Worm (Caenorhabditis elegans) whole organism, young adult: ENCODE data around the gene srt-45.

ENCODE experiments used
- F52B5.7 ChIP-seq: sonication (generic microtip); optimal IDR thresholded peaks from 2 replicates; lab custom pipeline; 2016; ENCODE audit warnings: mild to moderate bottlenecking, missing genetic modification characterization, missing compliant biosample characterization
- ceh-40 ChIP-seq: fragments of 200-800 bp; sonication (Bioruptor generic); IDR thresholded peaks from 2 replicates; pipeline ENCODE4 v1.3.6; 2022; ENCODE audit warnings: missing genetic modification characterization, missing compliant biosample characterization
- madf-6 ChIP-seq: fragments of 200-800 bp; sonication (Bioruptor generic); IDR thresholded peaks from 2 replicates; pipeline ENCODE4 v1.3.6; 2022; ENCODE audit warnings: missing genetic modification reagents, missing genetic modification characterization, missing compliant biosample characterization
- tlf-1 ChIP-seq: fragments of 200-800 bp; sonication (Bioruptor generic); optimal IDR thresholded peaks from 2 replicates; lab custom pipeline; 2018; ENCODE audit warnings: mild to moderate bottlenecking, missing genetic modification characterization, missing compliant biosample characterization
- zim-3 ChIP-seq: sonication (generic microtip); optimal IDR thresholded peaks from 2 replicates; lab custom pipeline; 2017; ENCODE audit warnings: mild to moderate bottlenecking, missing genetic modification characterization, moderate library complexity, missing compliant biosample characterization

DNA sequence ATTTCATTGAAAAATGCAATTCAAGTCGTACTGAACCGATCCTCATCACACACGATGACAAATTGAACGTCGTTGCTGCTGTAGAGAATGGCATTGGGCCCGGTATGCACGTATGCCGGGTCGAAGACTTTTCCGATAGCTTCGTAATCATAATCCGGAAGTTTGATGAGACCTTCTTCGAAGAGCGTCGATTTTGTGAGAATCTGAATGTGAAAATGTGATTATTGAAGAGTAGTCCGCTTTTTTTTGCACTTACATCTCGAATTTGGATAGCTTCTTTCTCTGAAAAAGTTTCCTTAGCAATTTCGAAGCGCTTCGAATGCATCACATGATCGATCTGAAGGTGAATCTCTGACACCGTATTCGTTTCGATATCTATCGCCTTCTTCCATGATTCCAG lies 6.7 kb upstream of the srt-45 start, which contains the start of gene fbxa-118:
- no peak for TF ChIP-seq madf-6 (GFP tag; lab: Robert Waterston, UW)
- TF ChIP-seq tlf-1 = no peak
- no peak for TF ChIP-seq zim-3 (tag; lab: Kevin White, UChicago)
- TF ChIP-seq ceh-40 (GFP tag; lab: Robert Waterston, UW) = no peak
- TF ChIP-seq F52B5.7 (tag; lab: Kevin White, UChicago) = no peak
